Fruit fly (Drosophila melanogaster) whole organism, embryonic: ENCODE measurements around the gene Reg-2.

Experiments used
- Asciz ChIP-seq: fragments of 200-800 bp; sonication (Bioruptor generic); optimal IDR thresholded peaks from 2 replicates; lab custom pipeline; 2017; ENCODE audit warnings: missing biosample characterization, mild to moderate bottlenecking, missing genetic modification characterization, missing genetic modification reagents
- Atf6 ChIP-seq: fragments of 200-800 bp; sonication (Bioruptor generic); IDR thresholded peaks from 2 replicates; pipeline ENCODE4 v1.3.6; 2022; ENCODE audit warnings: missing biosample characterization, missing genetic modification characterization
- Bteb2 ChIP-seq: fragments of 200-800 bp; sonication (Bioruptor generic); optimal IDR thresholded peaks from 2 replicates; lab custom pipeline; 2016; ENCODE audit warnings: missing biosample characterization, missing genetic modification characterization
- CG13424 ChIP-seq: fragments of 200-800 bp; sonication (Bioruptor generic); optimal IDR thresholded peaks from 2 replicates; lab custom pipeline; 2019; ENCODE audit warnings: missing biosample characterization, mild to moderate bottlenecking, missing genetic modification characterization, moderate library complexity
- CG13624 ChIP-seq: fragments of 200-800 bp; sonication (Bioruptor generic); optimal IDR thresholded peaks from 2 replicates; lab custom pipeline; 2016; ENCODE audit warnings: missing biosample characterization, missing genetic modification characterization
- CG1529 ChIP-seq: fragments of 200-800 bp; sonication (Bioruptor generic); optimal IDR thresholded peaks from 3 replicates; lab custom pipeline; 2018; ENCODE audit warnings: missing biosample characterization, missing genetic modification characterization
- CG16863 ChIP-seq: fragments of 200-800 bp; sonication (Bioruptor generic); optimal IDR thresholded peaks from 3 replicates; lab custom pipeline; 2016; ENCODE audit warnings: missing biosample characterization, missing genetic modification characterization
- CG17912 ChIP-seq: fragments of 200-800 bp; sonication (Bioruptor generic); optimal IDR thresholded peaks from 2 replicates; lab custom pipeline; 2018; ENCODE audit warnings: missing biosample characterization, mild to moderate bottlenecking, missing genetic modification characterization
- CG1832 ChIP-seq: fragments of 200-800 bp; sonication (Bioruptor generic); optimal IDR thresholded peaks from 2 replicates; lab custom pipeline; 2017; ENCODE audit warnings: missing biosample characterization, mild to moderate bottlenecking, missing genetic modification characterization, inconsistent platforms
- CG2712 ChIP-seq: fragments of 200-800 bp; optimal IDR thresholded peaks from 3 replicates; lab custom pipeline; 2019; ENCODE audit warnings: missing biosample characterization, mild to moderate bottlenecking, missing genetic modification characterization, moderate library complexity
- CG2875 ChIP-seq: fragments of 200-800 bp; sonication (Bioruptor generic); optimal IDR thresholded peaks from 2 replicates; lab custom pipeline; 2017; ENCODE audit warnings: missing biosample characterization, mild to moderate bottlenecking, missing genetic modification characterization, missing genetic modification reagents
- CG2889 ChIP-seq: fragments of 200-800 bp; sonication (Bioruptor generic); IDR thresholded peaks from 3 replicates; pipeline ENCODE4 v1.3.6; 2022; ENCODE audit warnings: missing biosample characterization, missing genetic modification characterization
- CG3847 ChIP-seq: fragments of 200-800 bp; sonication (Bioruptor generic); IDR thresholded peaks from 2 replicates; pipeline ENCODE4 v1.3.6; 2022; ENCODE audit warnings: missing biosample characterization, missing genetic modification characterization
- CG7745 ChIP-seq: fragments of 200-800 bp; sonication (Bioruptor generic); optimal IDR thresholded peaks from 2 replicates; lab custom pipeline; 2018; ENCODE audit warnings: missing biosample characterization, mild to moderate bottlenecking, missing genetic modification characterization, moderate library complexity
- CG7928 ChIP-seq: fragments of 200-800 bp; sonication (Bioruptor generic); optimal IDR thresholded peaks from 2 replicates; lab custom pipeline; 2017; ENCODE audit warnings: missing biosample characterization, mild to moderate bottlenecking, missing genetic modification characterization
- CG7987 ChIP-seq: fragments of 200-800 bp; sonication (Bioruptor generic); optimal IDR thresholded peaks from 2 replicates; lab custom pipeline; 2018; ENCODE audit warnings: missing biosample characterization, mild to moderate bottlenecking, missing genetic modification characterization, moderate library complexity
- CG8290 ChIP-seq, 3 experiments: fragments of 200-800 bp; sonication (Bioruptor generic); optimal IDR thresholded peaks; 2 replicates each; lab custom pipeline; 2016 to 2019; ENCODE audit warnings: missing biosample characterization in 3 of 3, missing genetic modification characterization in 3 of 3, mild to moderate bottlenecking in 2 of 3, moderate library complexity in 1 of 3
- CTCF ChIP-seq: fragments of 200-800 bp; sonication (Bioruptor generic); optimal IDR thresholded peaks from 2 replicates; lab custom pipeline; 2017; ENCODE audit warnings: missing biosample characterization, mild to moderate bottlenecking, missing genetic modification characterization, moderate library complexity
- CrebB ChIP-seq: fragments of 200-800 bp; sonication (Bioruptor generic); optimal IDR thresholded peaks from 3 replicates; lab custom pipeline; 2018; ENCODE audit warnings: missing biosample characterization, mild to moderate bottlenecking, missing genetic modification characterization
- Dbx ChIP-seq: fragments of 200-800 bp; sonication (Bioruptor generic); IDR thresholded peaks from 3 replicates; pipeline ENCODE4 v1.3.6; 2022; ENCODE audit warnings: missing biosample characterization, missing genetic modification characterization
- Dip2 ChIP-seq: fragments of 200-800 bp; sonication (Bioruptor generic); IDR thresholded peaks from 2 replicates; pipeline ENCODE4 v1.3.6; 2022; ENCODE audit warnings: missing biosample characterization, missing genetic modification characterization
- H15 ChIP-seq: fragments of 200-800 bp; sonication (Bioruptor generic); IDR thresholded peaks from 3 replicates; pipeline ENCODE4 v1.3.6; 2022; ENCODE audit warnings: missing biosample characterization, missing genetic modification characterization
- Hand ChIP-seq: fragments of 200-800 bp; sonication (Bioruptor generic); optimal IDR thresholded peaks from 2 replicates; lab custom pipeline; 2017; ENCODE audit warnings: mild to moderate bottlenecking, missing biosample characterization, missing genetic modification reagents, missing genetic modification characterization
- Hr78 ChIP-seq, 2 experiments: fragments of 200-800 bp in 1 of 2; fragments of >200 bp in 1 of 2; sonication (Bioruptor generic) in 1 of 2; optimal IDR thresholded peaks; 2 replicates each; lab custom pipeline; 2017 to 2019; ENCODE audit warnings: missing biosample characterization in 2 of 2, missing genetic modification characterization in 2 of 2, mild to moderate bottlenecking in 1 of 2, moderate library complexity in 1 of 2
- MTF-1 ChIP-seq: fragments of 200-800 bp; sonication (Bioruptor generic); optimal IDR thresholded peaks from 2 replicates; lab custom pipeline; 2018; ENCODE audit warnings: missing biosample characterization, mild to moderate bottlenecking, missing genetic modification characterization, borderline replicate concordance
- Med ChIP-seq: fragments of 200-800 bp; sonication (Bioruptor generic); peaks from one replicate; lab custom pipeline; 2016; ENCODE audit warnings: missing biosample characterization, missing genetic modification characterization, mild to moderate bottlenecking, inconsistent platforms, moderate library complexity
- bigmax ChIP-seq: fragments of 200-800 bp; sonication (Bioruptor generic); optimal IDR thresholded peaks from 2 replicates; lab custom pipeline; 2018; ENCODE audit warnings: missing biosample characterization, mild to moderate bottlenecking, missing genetic modification characterization
- br ChIP-seq: fragments of >200 bp; optimal IDR thresholded peaks from 2 replicates; lab custom pipeline; 2017
- btn ChIP-seq: fragments of 200-800 bp; sonication (Bioruptor generic); optimal IDR thresholded peaks from 2 replicates; lab custom pipeline; 2016; ENCODE audit warnings: missing biosample characterization, missing genetic modification characterization
- crol ChIP-seq: fragments of 200-800 bp; sonication (Bioruptor generic); IDR thresholded peaks from 2 replicates; pipeline ENCODE4 v1.3.6; 2022; ENCODE audit warnings: missing biosample characterization, missing genetic modification characterization
- da ChIP-seq: fragments of 200-800 bp; sonication (Bioruptor generic); optimal IDR thresholded peaks from 2 replicates; lab custom pipeline; 2016; ENCODE audit warnings: missing biosample characterization, missing genetic modification characterization
- fd102C ChIP-seq: fragments of 200-800 bp; sonication (Bioruptor generic); optimal IDR thresholded peaks from 2 replicates; lab custom pipeline; 2018; ENCODE audit warnings: missing biosample characterization, mild to moderate bottlenecking, missing genetic modification characterization, moderate library complexity
- fru ChIP-seq: fragments of >200 bp; optimal IDR thresholded peaks from 2 replicates; lab custom pipeline; 2017
- gcm2 ChIP-seq: fragments of 200-800 bp; sonication (Bioruptor generic); optimal IDR thresholded peaks from 2 replicates; lab custom pipeline; 2016; ENCODE audit warnings: missing biosample characterization, missing genetic modification characterization
- ham ChIP-seq: fragments of 200-800 bp; sonication (Bioruptor generic); IDR thresholded peaks from 2 replicates; pipeline ENCODE4 v1.3.6; 2022; ENCODE audit warnings: missing biosample characterization, missing genetic modification characterization
- jing ChIP-seq: fragments of 200-800 bp; sonication (Bioruptor generic); optimal IDR thresholded peaks from 2 replicates; lab custom pipeline; 2018; ENCODE audit warnings: missing biosample characterization, mild to moderate bottlenecking, missing genetic modification characterization
- jumu ChIP-seq: fragments of 200-800 bp; sonication (Bioruptor generic); optimal IDR thresholded peaks from 3 replicates; lab custom pipeline; 2016; ENCODE audit warnings: missing biosample characterization, missing genetic modification characterization
- kah ChIP-seq: fragments of 200-800 bp; sonication (Bioruptor generic); optimal IDR thresholded peaks from 2 replicates; lab custom pipeline; 2018; ENCODE audit warnings: missing biosample characterization, mild to moderate bottlenecking, missing genetic modification characterization
- mld ChIP-seq: fragments of 200-800 bp; sonication (Bioruptor generic); IDR thresholded peaks from 3 replicates; pipeline ENCODE4 v1.3.6; 2022; ENCODE audit warnings: missing biosample characterization, missing genetic modification characterization; ENCODE audit not compliant: partially characterized antibody
- nau ChIP-seq: fragments of 200-800 bp; sonication (Bioruptor generic); optimal IDR thresholded peaks from 3 replicates; lab custom pipeline; 2017; ENCODE audit warnings: missing biosample characterization, mild to moderate bottlenecking, missing genetic modification characterization, missing genetic modification reagents
- peb ChIP-seq: fragments of 200-800 bp; sonication (Bioruptor generic); IDR thresholded peaks from 2 replicates; pipeline ENCODE4 v1.3.6; 2022; ENCODE audit warnings: missing biosample characterization, missing genetic modification characterization
- ro ChIP-seq: fragments of 200-800 bp; sonication (Bioruptor generic); IDR thresholded peaks from 2 replicates; pipeline ENCODE4 v1.3.6; 2022; ENCODE audit warnings: missing biosample characterization, missing genetic modification characterization
- shn ChIP-seq: fragments of 200-800 bp; sonication (Bioruptor generic); optimal IDR thresholded peaks from 3 replicates; lab custom pipeline; 2016; ENCODE audit warnings: missing biosample characterization, missing genetic modification characterization
- sna ChIP-seq: fragments of 200-800 bp; sonication (Bioruptor generic); IDR thresholded peaks from 2 replicates; pipeline ENCODE4 v1.3.6; 2022; ENCODE audit warnings: missing biosample characterization, missing genetic modification characterization; ENCODE audit not compliant: partially characterized antibody
- sr ChIP-seq: fragments of 200-800 bp; sonication (Bioruptor generic); IDR thresholded peaks from 3 replicates; pipeline ENCODE4 v1.3.6; 2022; ENCODE audit warnings: missing biosample characterization, missing genetic modification characterization
- trh ChIP-seq: fragments of 200-800 bp; sonication (Bioruptor generic); optimal IDR thresholded peaks from 2 replicates; lab custom pipeline; 2016; ENCODE audit warnings: missing biosample characterization, missing genetic modification characterization
- twi ChIP-seq: fragments of 200-800 bp; optimal IDR thresholded peaks from 2 replicates; lab custom pipeline; 2019; ENCODE audit warnings: missing biosample characterization, mild to moderate bottlenecking, missing genetic modification characterization, moderate library complexity
- wek ChIP-seq: fragments of 200-800 bp; sonication (Bioruptor generic); optimal IDR thresholded peaks from 3 replicates; lab custom pipeline; 2018; ENCODE audit warnings: missing biosample characterization, mild to moderate bottlenecking, missing genetic modification characterization, moderate library complexity
- yki ChIP-seq: fragments of >200 bp; optimal IDR thresholded peaks from 3 replicates; lab custom pipeline; 2018
- zen ChIP-seq: fragments of 200-800 bp; sonication (Bioruptor generic); optimal IDR thresholded peaks from 3 replicates; lab custom pipeline; 2018; ENCODE audit warnings: missing biosample characterization, mild to moderate bottlenecking, missing genetic modification characterization, moderate library complexity
- zfh2 ChIP-seq: fragments of 200-800 bp; sonication (Bioruptor generic); optimal IDR thresholded peaks from 2 replicates; lab custom pipeline; 2016; ENCODE audit warnings: missing biosample characterization, missing genetic modification characterization

Gene Reg-2

DNA sequence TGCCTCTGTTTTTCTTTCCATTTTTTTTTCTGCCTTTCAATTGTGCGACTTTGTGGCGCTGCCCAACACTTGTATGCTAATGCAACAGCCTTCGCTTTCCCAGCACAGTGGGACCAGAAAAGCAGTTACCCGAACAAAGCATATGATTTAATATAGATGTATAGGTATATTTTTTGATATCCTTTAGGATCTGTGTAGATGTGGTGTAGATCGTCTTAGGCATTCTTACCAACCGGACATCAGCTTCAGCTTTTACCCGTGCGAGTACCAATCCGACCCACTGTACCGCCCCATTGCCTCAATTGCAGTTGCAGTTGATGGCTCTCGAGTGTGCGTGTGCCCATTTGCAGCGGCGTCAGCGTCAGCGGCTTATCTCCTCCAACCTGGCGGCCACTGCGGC is 30.1 kb upstream of the Reg-2 start (continued):
- peak; percentile 39 for TF ChIP-seq CG16863 (GFP tag; lab: Kevin White, UChicago)
- TF ChIP-seq twi (tag; lab: Kevin White, UChicago): peak; percentile 2
- peak; percentile 25 for TF ChIP-seq CTCF (GFP tag; lab: Kevin White, UChicago)
- TF ChIP-seq ham: no peak
- TF ChIP-seq CG3847: no peak
- TF ChIP-seq da: no peak
- TF ChIP-seq CrebB (tag; lab: Kevin White, UChicago): no peak
- no peak for TF ChIP-seq zfh2 (GFP tag; lab: Kevin White, UChicago)
- TF ChIP-seq CG13624 (GFP tag; lab: Kevin White, UChicago): no peak
- TF ChIP-seq CG7745: no peak
- TF ChIP-seq CG7928 (GFP tag; lab: Kevin White, UChicago): no peak
- TF ChIP-seq Atf6 (GFP tag; lab: Robert Waterston, UW): peak; percentile 59

DNA sequence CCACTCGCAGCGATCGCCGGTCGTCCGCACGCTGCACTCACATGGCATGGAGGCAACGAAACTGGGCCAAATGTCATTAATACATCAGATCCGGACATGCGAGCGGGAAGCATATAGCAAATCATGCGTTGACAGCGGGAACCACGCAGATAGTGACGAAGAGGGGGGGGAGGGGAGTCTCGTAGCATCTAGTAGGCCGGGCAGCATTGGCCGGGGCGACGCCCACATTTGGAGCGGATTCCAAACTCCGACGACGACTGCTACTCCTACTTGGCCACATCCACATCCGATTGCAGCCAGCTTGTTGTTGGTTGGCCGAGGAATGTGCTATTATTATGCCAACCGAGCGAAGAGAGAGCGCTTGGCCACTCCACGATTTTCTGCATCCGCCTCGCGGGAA is 29.2 kb upstream of the Reg-2 start:
- peak; percentile 73 for TF ChIP-seq crol (GFP tag; lab: Robert Waterston, UW)
- TF ChIP-seq btn (GFP tag; lab: Kevin White, UChicago): no peak
- TF ChIP-seq CG7987 (GFP tag; lab: Kevin White, UChicago): peak; percentile 15
- 0 out of 3 replicates have a peak, but pooled peaks have one; percentile 12 for TF ChIP-seq CG2889
- peak; percentile 55 for TF ChIP-seq Med
- TF ChIP-seq sr (GFP tag; lab: Robert Waterston, UW): peak; percentile 71
- TF ChIP-seq shn: no peak

DNA sequence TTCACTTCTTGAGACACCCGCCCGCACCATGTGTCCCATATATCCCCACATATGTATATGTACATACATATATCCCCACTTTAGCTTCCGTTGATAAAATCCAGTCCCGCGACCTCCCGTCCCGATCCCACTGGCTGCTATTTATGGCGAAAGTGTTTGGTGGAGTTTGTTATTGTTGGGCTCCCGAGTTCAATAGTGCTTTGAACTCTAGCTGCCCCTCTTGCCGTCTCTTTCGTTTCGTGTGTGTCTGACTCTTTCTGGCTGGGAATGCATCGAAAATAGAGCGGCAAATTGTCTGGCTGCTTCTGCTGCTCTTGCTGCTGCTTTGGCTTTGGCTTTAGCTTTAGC is 28.6 kb upstream of the Reg-2 start:
- no peak for TF ChIP-seq trh (GFP tag; lab: Kevin White, UChicago)
- no peak for TF ChIP-seq gcm2 (GFP tag; lab: Kevin White, UChicago)
- no peak for TF ChIP-seq br (lab: Kevin White, UChicago)
- TF ChIP-seq zen: no peak
- peak; percentile 73 for TF ChIP-seq kah (GFP tag; lab: Kevin White, UChicago)
- TF ChIP-seq CG1832: peak; percentile 54
- no peak for TF ChIP-seq peb (GFP tag; lab: Robert Waterston, UW)
- TF ChIP-seq CG17912 (GFP tag; lab: Kevin White, UChicago): no peak
- TF ChIP-seq Dip2 (GFP tag; lab: Robert Waterston, UW): 0 out of 2 replicates have a peak, but pooled peaks have one; percentile 2
- no peak for TF ChIP-seq bigmax
- no peak for TF ChIP-seq CG1529 (GFP tag; lab: Kevin White, UChicago)
- TF ChIP-seq CG2875 (GFP tag; lab: Kevin White, UChicago): no peak
- no peak for TF ChIP-seq sna (GFP tag; lab: Robert Waterston, UW)
- no peak for TF ChIP-seq jumu (GFP tag; lab: Kevin White, UChicago)
- no peak for TF ChIP-seq CG13424 (tag; lab: Kevin White, UChicago)
- no peak for TF ChIP-seq fru (lab: Kevin White, UChicago)
- no peak for TF ChIP-seq wek (GFP tag; lab: Kevin White, UChicago)
- no peak for TF ChIP-seq Bteb2 (GFP tag; lab: Kevin White, UChicago)
- no peak for TF ChIP-seq H15
- TF ChIP-seq Hr78 (GFP tag; optimal IDR thresholded peaks at IDR 0.05; lab: Kevin White, UChicago): peak in 1 of 2 experiments; percentile 96
- TF ChIP-seq Dbx (GFP tag; lab: Robert Waterston, UW): no peak; the same call in 2 of the 3 replicates
- TF ChIP-seq nau (GFP tag; lab: Kevin White, UChicago): no peak
- TF ChIP-seq yki (lab: Kevin White, UChicago): no peak
- no peak for TF ChIP-seq CG8290 (GFP tag; optimal IDR thresholded peaks at IDR 0.05; lab: Kevin White, UChicago)
- TF ChIP-seq CG8290 (tag; optimal IDR thresholded peaks at IDR 0.05; lab: Kevin White, UChicago): no peak
- no peak for TF ChIP-seq MTF-1 (GFP tag; lab: Kevin White, UChicago)
- no peak for TF ChIP-seq CG2712
- 0 out of 2 replicates have a peak, but pooled peaks have one; percentile 4 for TF ChIP-seq ro (GFP tag; lab: Robert Waterston, UW)
- no peak for TF ChIP-seq Asciz
- no peak for TF ChIP-seq Hand (GFP tag; lab: Kevin White, UChicago)
- no peak for TF ChIP-seq mld (GFP tag; lab: Robert Waterston, UW)
- TF ChIP-seq fd102C: no peak
- no peak for TF ChIP-seq jing (GFP tag; lab: Kevin White, UChicago)
